ENCODE assay signal across 1 fruit fly cellular context in the genomic region with DNA sequence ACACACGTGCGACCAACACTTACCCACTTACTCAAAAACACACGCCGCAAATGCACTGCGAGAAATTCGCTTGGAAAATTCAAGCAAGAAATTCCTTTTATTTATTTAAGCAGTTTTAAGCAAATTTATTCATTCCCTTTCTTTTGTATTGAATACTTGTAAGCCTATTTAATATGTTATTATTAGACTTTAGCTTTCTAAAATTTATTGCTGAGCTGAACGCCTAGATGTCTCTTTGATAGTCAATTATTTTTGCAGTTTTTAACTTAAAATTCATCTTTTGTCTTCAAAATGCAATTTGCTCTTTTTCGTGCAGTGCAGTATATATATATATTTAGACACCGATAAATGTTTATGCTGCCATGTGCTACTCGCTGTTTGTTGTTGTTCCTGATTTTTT.
A peak's percentile ranks its signal among the peaks of the same experiment; 100 is the strongest.
TF ChIP-seq lines count a peak whose summit lies in the region.

No protein-coding gene starts in this region.

TF ChIP-seq in whole organism, embryonic, 481 proteins besides CTCF, POLR2A, EP300 and RAD21 (continued from another document and continues in another):
- TF ChIP-seq sd (tag; optimal IDR thresholded peaks at IDR 0.05; lab: Kevin White, UChicago) (peak; percentile 67), CG17568 (GFP tag; optimal IDR thresholded peaks at IDR 0.05; lab: Kevin White, UChicago) (peak; percentile 57), CG10431 (GFP tag; optimal IDR thresholded peaks at IDR 0.05; lab: Kevin White, UChicago) (peak; percentile 31), disco-r (GFP tag; optimal IDR thresholded peaks at IDR 0.05; lab: Kevin White, UChicago) (peak; percentile 43), otp (GFP tag; IDR thresholded peaks at IDR 0.05; lab: Robert Waterston, UW) (peak; percentile 49; the same call in 1 of the 3 replicates), crp (GFP tag; optimal IDR thresholded peaks at IDR 0.05; lab: Kevin White, UChicago) (peak in 1 of 2 experiments; percentile 21), HmgD (GFP tag; optimal IDR thresholded peaks at IDR 0.05; lab: Kevin White, UChicago) (no peak), Hmx (GFP tag; optimal IDR thresholded peaks at IDR 0.05; lab: Kevin White, UChicago) (no peak), CG14710 (tag; optimal IDR thresholded peaks at IDR 0.05; lab: Kevin White, UChicago) (peak; percentile 85), yki (optimal IDR thresholded peaks at IDR 0.05; lab: Kevin White, UChicago) (no peak), jing (GFP tag; optimal IDR thresholded peaks at IDR 0.05; lab: Kevin White, UChicago) (peak; percentile 60), nerfin-1 (tag; optimal IDR thresholded peaks at IDR 0.05; lab: Kevin White, UChicago) (peak; percentile 76), Elba2 (GFP tag; optimal IDR thresholded peaks at IDR 0.05; lab: Kevin White, UChicago) (no peak), MTF-1 (GFP tag; optimal IDR thresholded peaks at IDR 0.05; lab: Kevin White, UChicago; ENCODE audit: borderline replicate concordance) (peak; percentile 42), Pdp1 (GFP tag; optimal IDR thresholded peaks at IDR 0.05; lab: Kevin White, UChicago) (peak in 1 of 2 experiments; percentile 67), CG3838 (GFP tag; optimal IDR thresholded peaks at IDR 0.05; lab: Kevin White, UChicago) (peak; percentile 18), tin (GFP tag; optimal IDR thresholded peaks at IDR 0.05; lab: Kevin White, UChicago) (peak; percentile 79), CG18262 (tag; optimal IDR thresholded peaks at IDR 0.05; lab: Kevin White, UChicago) (peak; percentile 87), ash1 (GFP tag; optimal IDR thresholded peaks at IDR 0.05; lab: Kevin White, UChicago) (no peak), CG4707 (GFP tag; optimal IDR thresholded peaks at IDR 0.05; lab: Kevin White, UChicago) (peak; percentile 26), wdn (GFP tag; IDR thresholded peaks at IDR 0.05; lab: Robert Waterston, UW) (peak; percentile 69; the same call in 1 of the 2 replicates), Med (GFP tag; lab: Kevin White, UChicago) (peak; percentile 89), Nf-YA (GFP tag; IDR thresholded peaks at IDR 0.05; lab: Robert Waterston, UW) (0 out of 2 replicates have a peak, but pooled peaks have one; percentile 51), p53 (GFP tag; optimal IDR thresholded peaks at IDR 0.05; lab: Kevin White, UChicago) (no peak), inv (GFP tag; IDR thresholded peaks at IDR 0.05; lab: Robert Waterston, UW; ENCODE audit: partially characterized antibody) (no peak), CG9797 (GFP tag; optimal IDR thresholded peaks at IDR 0.05; lab: Kevin White, UChicago) (no peak), CG17328 (GFP tag; IDR thresholded peaks at IDR 0.05; lab: Robert Waterston, UW) (no peak; the same call in 1 of the 2 replicates), Dref (GFP tag; IDR thresholded peaks at IDR 0.05; lab: Robert Waterston, UW) (no peak), chn (GFP tag; optimal IDR thresholded peaks at IDR 0.05; lab: Kevin White, UChicago) (peak; percentile 58), CG18011 (GFP tag; optimal IDR thresholded peaks at IDR 0.05; lab: Kevin White, UChicago) (peak; percentile 49), Oli (tag; optimal IDR thresholded peaks at IDR 0.05; lab: Kevin White, UChicago) (peak; percentile 89), CG5180 (GFP tag; optimal IDR thresholded peaks at IDR 0.05; lab: Kevin White, UChicago) (peak; percentile 68), CG3726 (GFP tag; IDR thresholded peaks at IDR 0.05; lab: Robert Waterston, UW) (no peak), HHEX (GFP tag; optimal IDR thresholded peaks at IDR 0.05; lab: Kevin White, UChicago) (peak; percentile 78), Gug (GFP tag; IDR thresholded peaks at IDR 0.05; lab: Robert Waterston, UW) (peak; percentile 47; the same call in 2 of the 4 replicates), Rfx (GFP tag; IDR thresholded peaks at IDR 0.05; lab: Robert Waterston, UW) (peak; percentile 76), Six4 (GFP tag; optimal IDR thresholded peaks at IDR 0.05; lab: Kevin White, UChicago) (peak; percentile 58), ase (GFP tag; IDR thresholded peaks at IDR 0.05; lab: Robert Waterston, UW) (0 out of 3 replicates have a peak, but pooled peaks have one; percentile 40), Nf-YB (GFP tag; optimal IDR thresholded peaks at IDR 0.05; lab: Kevin White, UChicago) (peak; percentile 64), croc (GFP tag; conservative IDR thresholded peaks at IDR 0.05; lab: Robert Waterston, UW) (peak; percentile 70), tap (tag; optimal IDR thresholded peaks at IDR 0.05; lab: Kevin White, UChicago) (peak; percentile 69), CG10209 (GFP tag; optimal IDR thresholded peaks at IDR 0.05; lab: Kevin White, UChicago) (peak; percentile 81), crc (GFP tag; optimal IDR thresholded peaks at IDR 0.05; lab: Kevin White, UChicago) (no peak), CG10366 (GFP tag; IDR thresholded peaks at IDR 0.05; lab: Robert Waterston, UW) (peak; percentile 52; the same call in 1 of the 2 replicates), CG17802 (tag; optimal IDR thresholded peaks at IDR 0.05; lab: Kevin White, UChicago) (peak; percentile 53), Xrp1 (GFP tag; IDR thresholded peaks at IDR 0.05; lab: Robert Waterston, UW) (peak; percentile 73), insv (GFP tag; optimal IDR thresholded peaks at IDR 0.05; lab: Kevin White, UChicago) (peak in 1 of 2 experiments; percentile 2), CG17612 (GFP tag; IDR thresholded peaks at IDR 0.05; lab: Robert Waterston, UW) (no peak), CG14050 (GFP tag; IDR thresholded peaks at IDR 0.05; lab: Robert Waterston, UW) (peak; percentile 63; the same call in 2 of the 3 replicates), CG12942 (GFP tag; optimal IDR thresholded peaks at IDR 0.05; lab: Kevin White, UChicago) (peak; percentile 49), CG32772 (GFP tag; IDR thresholded peaks at IDR 0.05; lab: Robert Waterston, UW) (peak; percentile 66; the same call in 1 of the 2 replicates), Poxn (GFP tag; IDR thresholded peaks at IDR 0.05; lab: Robert Waterston, UW) (0 out of 2 replicates have a peak, but pooled peaks have one; percentile 15), ranshi (GFP tag; IDR thresholded peaks at IDR 0.05; lab: Robert Waterston, UW) (peak; percentile 70; the same call in 1 of the 2 replicates), HLH4C (GFP tag; IDR thresholded peaks at IDR 0.05; lab: Robert Waterston, UW; ENCODE audit: partially characterized antibody) (no peak), CG4820 (GFP tag; optimal IDR thresholded peaks at IDR 0.05; lab: Kevin White, UChicago) (peak; percentile 83), CG11723 (GFP tag; optimal IDR thresholded peaks at IDR 0.05; lab: Kevin White, UChicago) (peak; percentile 66), Taf1 (GFP tag; IDR thresholded peaks at IDR 0.05; lab: Robert Waterston, UW) (no peak), CG9817 (tag; optimal IDR thresholded peaks at IDR 0.05; lab: Kevin White, UChicago) (peak; percentile 86), Asciz (GFP tag; optimal IDR thresholded peaks at IDR 0.05; lab: Kevin White, UChicago) (peak; percentile 78), scrt (GFP tag; optimal IDR thresholded peaks at IDR 0.05; lab: Kevin White, UChicago) (peak; percentile 70), Mes4 (GFP tag; optimal IDR thresholded peaks at IDR 0.05; lab: Kevin White, UChicago) (peak; percentile 57), pb (GFP tag; optimal IDR thresholded peaks at IDR 0.05; lab: Kevin White, UChicago) (peak; percentile 26), Sox100B (GFP tag; optimal IDR thresholded peaks at IDR 0.05; lab: Kevin White, UChicago) (peak; percentile 87), CG7963 (GFP tag; IDR thresholded peaks at IDR 0.05; lab: Robert Waterston, UW; ENCODE audit: partially characterized antibody) (no peak), ato (GFP tag; IDR thresholded peaks at IDR 0.05; lab: Robert Waterston, UW; ENCODE audit: partially characterized antibody) (no peak), CG7786 (GFP tag; optimal IDR thresholded peaks at IDR 0.05; lab: Kevin White, UChicago) (peak; percentile 69), CG4404 (GFP tag; IDR thresholded peaks at IDR 0.05; lab: Robert Waterston, UW) (peak; percentile 41; the same call in 1 of the 2 replicates), Sry-β (GFP tag; optimal IDR thresholded peaks at IDR 0.05; lab: Kevin White, UChicago) (no peak), az2 (GFP tag; optimal IDR thresholded peaks at IDR 0.05; lab: Kevin White, UChicago) (peak; percentile 81), bsh (GFP tag; optimal IDR thresholded peaks at IDR 0.05; lab: Kevin White, UChicago) (peak in 1 of 2 experiments; percentile 83), Bteb2 (GFP tag; optimal IDR thresholded peaks at IDR 0.05; lab: Kevin White, UChicago) (peak; percentile 65), h (optimal IDR thresholded peaks at IDR 0.05; lab: Kevin White, UChicago) (no peak), ap (GFP tag; IDR thresholded peaks at IDR 0.05; lab: Robert Waterston, UW) (peak; percentile 49; the same call in 1 of the 2 replicates), CG12155 (GFP tag; optimal IDR thresholded peaks at IDR 0.05; lab: Kevin White, UChicago) (peak; percentile 65), CG8290 (GFP tag; optimal IDR thresholded peaks at IDR 0.05; lab: Kevin White, UChicago) (no peak), CG8290 (tag; optimal IDR thresholded peaks at IDR 0.05; lab: Kevin White, UChicago) (no peak), chif (GFP tag; optimal IDR thresholded peaks at IDR 0.05; lab: Kevin White, UChicago) (peak; percentile 78), CG10321 (GFP tag; IDR thresholded peaks at IDR 0.05; lab: Robert Waterston, UW) (no peak), stwl (tag; optimal IDR thresholded peaks at IDR 0.05; lab: Kevin White, UChicago) (no peak), amos (GFP tag; IDR thresholded peaks at IDR 0.05; lab: Robert Waterston, UW; ENCODE audit: partially characterized antibody) (no peak), HLH3B (GFP tag; IDR thresholded peaks at IDR 0.05; lab: Robert Waterston, UW) (peak; percentile 69; the same call in 1 of the 2 replicates), CG6765 (GFP tag; optimal IDR thresholded peaks at IDR 0.05; lab: Kevin White, UChicago) (peak; percentile 40), CG1603 (tag; optimal IDR thresholded peaks at IDR 0.05; lab: Kevin White, UChicago) (no peak), gce (GFP tag; IDR thresholded peaks at IDR 0.05; lab: Robert Waterston, UW) (no peak), Adf1 (GFP tag; IDR thresholded peaks at IDR 0.05; lab: Robert Waterston, UW) (peak; percentile 20; the same call in 1 of the 2 replicates), CG8359 (GFP tag; optimal IDR thresholded peaks at IDR 0.05; lab: Kevin White, UChicago; ENCODE audit: borderline replicate concordance) (peak; percentile 58), tna (GFP tag; IDR thresholded peaks at IDR 0.05; lab: Robert Waterston, UW; ENCODE audit: partially characterized antibody) (no peak), CG11085 (GFP tag; IDR thresholded peaks at IDR 0.05; lab: Robert Waterston, UW) (peak; percentile 36; the same call in 1 of the 2 replicates), fu2 (GFP tag; optimal IDR thresholded peaks at IDR 0.05; lab: Kevin White, UChicago) (peak; percentile 56), CG9215 (GFP tag; IDR thresholded peaks at IDR 0.05; lab: Robert Waterston, UW) (peak; percentile 67), CG7987 (GFP tag; optimal IDR thresholded peaks at IDR 0.05; lab: Kevin White, UChicago) (no peak), NK7.1 (GFP tag; optimal IDR thresholded peaks at IDR 0.05; lab: Kevin White, UChicago) (peak; percentile 48), nom (GFP tag; optimal IDR thresholded peaks at IDR 0.05; lab: Kevin White, UChicago) (no peak), nerfin-2 (GFP tag; IDR thresholded peaks at IDR 0.05; lab: Robert Waterston, UW; ENCODE audit: partially characterized antibody) (no peak), caup (GFP tag; optimal IDR thresholded peaks at IDR 0.05; lab: Kevin White, UChicago; ENCODE audit: severe bottlenecking) (peak; percentile 71), CG11560 (tag; IDR thresholded peaks at IDR 0.05; lab: Robert Waterston, UW) (0 out of 3 replicates have a peak, but pooled peaks have one; percentile 61), esg (GFP tag; conservative IDR thresholded peaks at IDR 0.05; lab: Robert Waterston, UW) (peak; percentile 76), CG12391 (tag; optimal IDR thresholded peaks at IDR 0.05; lab: Kevin White, UChicago) (peak; percentile 86), CG10543 (GFP tag; optimal IDR thresholded peaks at IDR 0.05; lab: Kevin White, UChicago) (peak; percentile 81), Blimp-1 (GFP tag; optimal IDR thresholded peaks at IDR 0.05; lab: Kevin White, UChicago) (peak; percentile 86), Dp (GFP tag; optimal IDR thresholded peaks at IDR 0.05; lab: Kevin White, UChicago) (no peak), cato (GFP tag; optimal IDR thresholded peaks at IDR 0.05; lab: Kevin White, UChicago; ENCODE audit: borderline replicate concordance) (peak; percentile 52), fd102C (GFP tag; optimal IDR thresholded peaks at IDR 0.05; lab: Kevin White, UChicago) (no peak), lov (optimal IDR thresholded peaks at IDR 0.05; lab: Kevin White, UChicago) (no peak), lov (GFP tag; IDR thresholded peaks at IDR 0.05; lab: Robert Waterston, UW) (0 out of 3 replicates have a peak, but pooled peaks have one; percentile 35), CG12659 (GFP tag; optimal IDR thresholded peaks at IDR 0.05; lab: Kevin White, UChicago) (peak; percentile 85), dati (GFP tag; IDR thresholded peaks at IDR 0.05; lab: Robert Waterston, UW) (no peak), CG9437 (GFP tag; optimal IDR thresholded peaks at IDR 0.05; lab: Kevin White, UChicago) (peak; percentile 80), exex (tag; optimal IDR thresholded peaks at IDR 0.05; lab: Kevin White, UChicago) (peak; percentile 25), Fer3 (tag; optimal IDR thresholded peaks at IDR 0.05; lab: Kevin White, UChicago) (peak; percentile 82), wor (GFP tag; IDR thresholded peaks at IDR 0.05; lab: Robert Waterston, UW) (peak; percentile 80), org-1 (GFP tag; optimal IDR thresholded peaks at IDR 0.05; lab: Kevin White, UChicago) (peak; percentile 73), CG2199 (GFP tag; IDR thresholded peaks at IDR 0.05; lab: Robert Waterston, UW) (no peak), CG9932 (GFP tag; IDR thresholded peaks at IDR 0.05; lab: Robert Waterston, UW) (peak; percentile 52), Optix (GFP tag; IDR thresholded peaks at IDR 0.05; lab: Robert Waterston, UW) (no peak), CG13624 (GFP tag; optimal IDR thresholded peaks at IDR 0.05; lab: Kevin White, UChicago) (peak; percentile 58), CG2889 (GFP tag; IDR thresholded peaks at IDR 0.05; lab: Robert Waterston, UW) (0 out of 3 replicates have a peak, but pooled peaks have one; percentile 44), H15 (GFP tag; IDR thresholded peaks at IDR 0.05; lab: Robert Waterston, UW) (peak; percentile 50; the same call in 1 of the 3 replicates), CG2116 (GFP tag; optimal IDR thresholded peaks at IDR 0.05; lab: Kevin White, UChicago) (peak; percentile 22), onecut (GFP tag; IDR thresholded peaks at IDR 0.05; lab: Robert Waterston, UW) (peak; percentile 53), CG12299 (tag; optimal IDR thresholded peaks at IDR 0.05; lab: Kevin White, UChicago) (peak; percentile 78), CG10462 (GFP tag; optimal IDR thresholded peaks at IDR 0.05; lab: Kevin White, UChicago) (peak; percentile 67)
